Worm (Caenorhabditis elegans) whole organism, L2 larva: ENCODE measurements around the gene Y57E12B.4.
A peak's percentile ranks its signal among the peaks of the same experiment; 100 is the strongest.

Source experiments
- C34F6.9 ChIP-seq: fragments of 150-350 bp; optimal IDR thresholded peaks from 2 replicates; lab custom pipeline; 2014; ENCODE audit warnings: missing biosample characterization, missing genetic modification characterization
- F13H6.1 ChIP-seq: sonication (generic microtip); optimal IDR thresholded peaks from 2 replicates; lab custom pipeline; 2016; ENCODE audit warnings: missing genetic modification characterization, missing compliant biosample characterization
- R02D3.7 ChIP-seq: fragments of 150-350 bp; optimal IDR thresholded peaks from 2 replicates; lab custom pipeline; 2014; ENCODE audit warnings: missing biosample characterization, missing genetic modification characterization
- Y55F3AM.14 ChIP-seq: fragments of 200-800 bp; sonication (Bioruptor generic); optimal IDR thresholded peaks from 2 replicates; lab custom pipeline; 2018; ENCODE audit warnings: mild to moderate bottlenecking, missing genetic modification characterization, missing compliant biosample characterization
- ZK546.5 ChIP-seq: sonication (generic microtip); optimal IDR thresholded peaks from 2 replicates; lab custom pipeline; 2017; ENCODE audit warnings: missing biosample characterization, missing genetic modification characterization
- alr-1 ChIP-seq: fragments of 150-350 bp; optimal IDR thresholded peaks from 2 replicates; lab custom pipeline; 2014; ENCODE audit warnings: missing biosample characterization, missing genetic modification characterization
- aly-2 ChIP-seq: fragments of 150-350 bp; optimal IDR thresholded peaks from 2 replicates; lab custom pipeline; 2014; ENCODE audit warnings: missing biosample characterization, missing genetic modification characterization
- ama-1 ChIP-seq: fragments of 150-350 bp; optimal IDR thresholded peaks from 2 replicates; lab custom pipeline; 2018; ENCODE audit warnings: inconsistent platforms
- blmp-1 ChIP-seq: sonication (generic microtip); optimal IDR thresholded peaks from 2 replicates; lab custom pipeline; 2017; ENCODE audit warnings: missing genetic modification characterization, mild to moderate bottlenecking, missing compliant biosample characterization, antibody characterized with exemption, moderate library complexity; ENCODE audit not compliant: insufficient read depth
- ceh-16 ChIP-seq: fragments of 150-350 bp; optimal IDR thresholded peaks from 2 replicates; lab custom pipeline; 2014; ENCODE audit warnings: missing biosample characterization, missing genetic modification characterization
- ceh-82 ChIP-seq: fragments of 150-350 bp; optimal IDR thresholded peaks from 2 replicates; lab custom pipeline; 2014; ENCODE audit warnings: missing biosample characterization, missing genetic modification characterization
- crh-2 ChIP-seq: sonication (generic microtip); optimal IDR thresholded peaks from 2 replicates; lab custom pipeline; 2017; ENCODE audit warnings: missing biosample characterization, missing genetic modification characterization
- dmd-4 ChIP-seq: sonication (generic microtip); optimal IDR thresholded peaks from 2 replicates; lab custom pipeline; 2017; ENCODE audit warnings: missing biosample characterization, missing genetic modification characterization
- egl-27 ChIP-seq: sonication (generic microtip); optimal IDR thresholded peaks from 3 replicates; lab custom pipeline; 2017; ENCODE audit warnings: missing biosample characterization, missing genetic modification reagents, missing genetic modification characterization
- elt-1 ChIP-seq: fragments of 150-350 bp; optimal IDR thresholded peaks from 2 replicates; lab custom pipeline; 2014; ENCODE audit warnings: missing biosample characterization, missing genetic modification characterization
- elt-3 ChIP-seq: sonication (generic microtip); optimal IDR thresholded peaks from 2 replicates; lab custom pipeline; 2017; ENCODE audit warnings: missing biosample characterization, missing genetic modification characterization
- fos-1 ChIP-seq: fragments of 150-350 bp; optimal IDR thresholded peaks from 2 replicates; lab custom pipeline; 2014; ENCODE audit warnings: missing biosample characterization, missing genetic modification characterization
- gmeb-1 ChIP-seq: fragments of 150-350 bp; optimal IDR thresholded peaks from 2 replicates; lab custom pipeline; 2014; ENCODE audit warnings: missing biosample characterization, missing genetic modification characterization
- lin-11 ChIP-seq: fragments of 150-350 bp; sonication (generic microtip); optimal IDR thresholded peaks from 2 replicates; lab custom pipeline; 2014; ENCODE audit warnings: missing biosample characterization, missing genetic modification characterization, inconsistent platforms, mixed read lengths
- lin-13 ChIP-seq: fragments of 150-350 bp; optimal IDR thresholded peaks from 2 replicates; lab custom pipeline; 2014; ENCODE audit warnings: missing biosample characterization, missing genetic modification reagents, missing genetic modification characterization
- lin-39 ChIP-seq: fragments of 150-350 bp; optimal IDR thresholded peaks from 2 replicates; lab custom pipeline; 2014; ENCODE audit warnings: missing biosample characterization, missing genetic modification reagents, missing genetic modification characterization
- lsy-2 ChIP-seq, 2 experiments: fragments of 150-350 bp in 1 of 2; sonication (generic microtip) in 1 of 2; optimal IDR thresholded peaks; 2 replicates each; lab custom pipeline; 2014 to 2017; ENCODE audit warnings: missing biosample characterization in 2 of 2, missing genetic modification characterization in 2 of 2
- mab-5 ChIP-seq: fragments of 150-350 bp; optimal IDR thresholded peaks from 2 replicates; lab custom pipeline; 2014; ENCODE audit warnings: missing biosample characterization, missing genetic modification characterization
- mbf-1 ChIP-seq: sonication (generic microtip); optimal IDR thresholded peaks from 2 replicates; lab custom pipeline; 2017; ENCODE audit warnings: missing biosample characterization, missing genetic modification characterization
- mdl-1 ChIP-seq, 2 experiments: fragments of 150-350 bp in 1 of 2; sonication (generic microtip) in 1 of 2; optimal IDR thresholded peaks; 2 replicates each; lab custom pipeline; 2017; ENCODE audit warnings: missing biosample characterization in 2 of 2, missing genetic modification characterization in 2 of 2
- nhr-10 ChIP-seq: sonication (generic microtip); optimal IDR thresholded peaks from 2 replicates; lab custom pipeline; 2017; ENCODE audit warnings: missing biosample characterization, missing genetic modification characterization
- nhr-11 ChIP-seq: fragments of 150-350 bp; optimal IDR thresholded peaks from 2 replicates; lab custom pipeline; 2014; ENCODE audit warnings: missing biosample characterization, missing genetic modification characterization
- nhr-12 ChIP-seq: fragments of 150-350 bp; optimal IDR thresholded peaks from 2 replicates; lab custom pipeline; 2014; ENCODE audit warnings: missing biosample characterization, missing genetic modification characterization
- nhr-129 ChIP-seq: fragments of 150-350 bp; optimal IDR thresholded peaks from 2 replicates; lab custom pipeline; 2014; ENCODE audit warnings: missing biosample characterization, missing genetic modification characterization
- nhr-21 ChIP-seq: fragments of 150-350 bp; optimal IDR thresholded peaks from 2 replicates; lab custom pipeline; 2014; ENCODE audit warnings: missing biosample characterization, missing genetic modification characterization
- nhr-23 ChIP-seq: fragments of 150-350 bp; optimal IDR thresholded peaks from 2 replicates; lab custom pipeline; 2014; ENCODE audit warnings: missing biosample characterization, missing genetic modification reagents, missing genetic modification characterization
- nhr-237 ChIP-seq: fragments of 150-350 bp; optimal IDR thresholded peaks from 2 replicates; lab custom pipeline; 2014; ENCODE audit warnings: missing biosample characterization, missing genetic modification characterization
- nhr-25 ChIP-seq: fragments of 150-350 bp; sonication (generic microtip); optimal IDR thresholded peaks from 3 replicates; lab custom pipeline; 2014; ENCODE audit warnings: missing biosample characterization, missing genetic modification characterization
- nhr-6 ChIP-seq: fragments of 150-350 bp; optimal IDR thresholded peaks from 2 replicates; lab custom pipeline; 2014; ENCODE audit warnings: missing biosample characterization, missing genetic modification characterization
- nhr-77 ChIP-seq: fragments of 150-350 bp; optimal IDR thresholded peaks from 2 replicates; lab custom pipeline; 2014; ENCODE audit warnings: missing biosample characterization, missing genetic modification characterization
- peb-1 ChIP-seq: fragments of 150-350 bp; optimal IDR thresholded peaks from 2 replicates; lab custom pipeline; 2014; ENCODE audit warnings: missing biosample characterization, missing genetic modification characterization
- sem-4 ChIP-seq: fragments of 150-350 bp; optimal IDR thresholded peaks from 2 replicates; lab custom pipeline; 2014; ENCODE audit warnings: missing biosample characterization, missing genetic modification reagents, missing genetic modification characterization
- skn-1 ChIP-seq: sonication (generic microtip); optimal IDR thresholded peaks from 2 replicates; lab custom pipeline; 2017; ENCODE audit warnings: missing biosample characterization, missing genetic modification characterization
- sma-3 ChIP-seq: sonication (generic microtip); optimal IDR thresholded peaks from 2 replicates; lab custom pipeline; 2016; ENCODE audit warnings: missing genetic modification reagents, missing genetic modification characterization, missing compliant biosample characterization
- sma-9 ChIP-seq, 2 experiments: fragments of 150-350 bp in 1 of 2; sonication (generic microtip) in 1 of 2; optimal IDR thresholded peaks; 2 replicates each; lab custom pipeline; 2014 to 2016; ENCODE audit warnings: missing genetic modification characterization in 2 of 2, mild to moderate bottlenecking in 1 of 2, missing biosample characterization in 1 of 2, missing compliant biosample characterization in 1 of 2, missing genetic modification reagents in 1 of 2, moderate library complexity in 1 of 2
- snpc-4 ChIP-seq: fragments of 150-350 bp; optimal IDR thresholded peaks from 2 replicates; lab custom pipeline; 2014; ENCODE audit warnings: missing biosample characterization, missing genetic modification characterization
- unc-39 ChIP-seq: fragments of 150-350 bp; optimal IDR thresholded peaks from 2 replicates; lab custom pipeline; 2014; ENCODE audit warnings: missing biosample characterization, missing genetic modification characterization
- unc-55 ChIP-seq: fragments of 150-350 bp; sonication (generic microtip); optimal IDR thresholded peaks from 3 replicates; lab custom pipeline; 2014; ENCODE audit warnings: missing biosample characterization, missing genetic modification reagents, missing genetic modification characterization
- unc-62 ChIP-seq: fragments of 150-350 bp; optimal IDR thresholded peaks from 2 replicates; lab custom pipeline; 2014; ENCODE audit warnings: missing biosample characterization, missing genetic modification reagents, missing genetic modification characterization
- zag-1 ChIP-seq: fragments of 150-350 bp; optimal IDR thresholded peaks from 2 replicates; lab custom pipeline; 2014; ENCODE audit warnings: missing biosample characterization, missing genetic modification characterization
- ztf-1 ChIP-seq: fragments of 200-800 bp; sonication (Bioruptor generic); conservative IDR thresholded peaks from 2 replicates; pipeline ENCODE4 v1.3.6; 2022; ENCODE audit warnings: missing genetic modification characterization, missing compliant biosample characterization
- ztf-11 ChIP-seq: sonication (generic microtip); optimal IDR thresholded peaks from 2 replicates; lab custom pipeline; 2017; ENCODE audit warnings: missing biosample characterization, missing genetic modification characterization
- ztf-4 ChIP-seq: fragments of 150-350 bp; optimal IDR thresholded peaks from 2 replicates; lab custom pipeline; 2014; ENCODE audit warnings: missing biosample characterization, missing genetic modification characterization

Gene Y57E12B.4

ce11 chrV:6947442-6947841 lies at the start of gene Y57E12B.4:
Y57E12B.4 (minus strand) TSS chrV:6947542.
- TF ChIP-seq blmp-1 (tag; lab: Kevin White, UChicago) (no peak), unc-62 (GFP tag; lab: Kevin White, UChicago) (no peak), nhr-25 (tag; lab: Kevin White, UChicago) (no peak), Y55F3AM.14 (GFP tag; lab: Kevin White, UChicago) (no peak), nhr-21 (tag; lab: Kevin White, UChicago) (no peak), sma-3 (GFP tag; lab: Kevin White, UChicago) (no peak), nhr-237 (tag; lab: Kevin White, UChicago) (no peak), ZK546.5 (no peak), ztf-4 (tag; lab: Kevin White, UChicago) (no peak), gmeb-1 (tag; lab: Kevin White, UChicago) (no peak), F13H6.1 (tag; lab: Kevin White, UChicago) (no peak), mdl-1 (tag; optimal IDR thresholded peaks at IDR 0.05; lab: Kevin White, UChicago) (no peak), mab-5 (tag; lab: Kevin White, UChicago) (no peak), ama-1 (lab: Kevin White, UChicago) (no peak), ceh-16 (no peak), aly-2 (no peak)

- TF ChIP-seq sem-4 (tag; lab: Kevin White, UChicago) (peak; percentile 17), lin-11 (tag; lab: Kevin White, UChicago) (no peak), unc-55 (GFP tag; lab: Kevin White, UChicago) (no peak), nhr-129 (tag; lab: Kevin White, UChicago) (peak; percentile 76), mdl-1 (tag; optimal IDR thresholded peaks at IDR 0.05; lab: Kevin White, UChicago) (no peak), egl-27 (peak; percentile 42), unc-39 (no peak), dmd-4 (no peak), unc-62 (GFP tag; lab: Kevin White, UChicago) (no peak), nhr-12 (tag; lab: Kevin White, UChicago) (no peak), ceh-82 (tag; lab: Kevin White, UChicago) (no peak), ama-1 (lab: Kevin White, UChicago) (no peak), snpc-4 (tag; lab: Kevin White, UChicago) (no peak), nhr-11 (no peak), sma-3 (GFP tag; lab: Kevin White, UChicago) (peak; percentile 65), mbf-1 (tag; lab: Kevin White, UChicago) (no peak), lsy-2 (tag; optimal IDR thresholded peaks at IDR 0.05; lab: Kevin White, UChicago) (peak in 1 of 2 experiments; percentile 36), elt-1 (no peak), ZK546.5 (no peak), gmeb-1 (tag; lab: Kevin White, UChicago) (peak; percentile 12), Y55F3AM.14 (GFP tag; lab: Kevin White, UChicago) (no peak), skn-1 (tag; lab: Kevin White, UChicago) (peak; percentile 47), ceh-16 (no peak), mab-5 (tag; lab: Kevin White, UChicago) (no peak), crh-2 (tag; lab: Kevin White, UChicago) (peak; percentile 86), alr-1 (no peak), elt-3 (tag; lab: Kevin White, UChicago) (no peak), nhr-25 (tag; lab: Kevin White, UChicago) (peak; percentile 46), nhr-21 (tag; lab: Kevin White, UChicago) (peak; percentile 84), R02D3.7 (tag; lab: Kevin White, UChicago) (no peak), aly-2 (no peak), C34F6.9 (tag; lab: Kevin White, UChicago) (no peak), zag-1 (tag; lab: Kevin White, UChicago) (no peak), sma-9 (GFP tag; optimal IDR thresholded peaks at IDR 0.05; lab: Kevin White, UChicago) (peak; percentile 96), sma-9 (tag; optimal IDR thresholded peaks at IDR 0.05; lab: Kevin White, UChicago) (no peak), peb-1 (tag; lab: Kevin White, UChicago) (no peak), ztf-11 (tag; lab: Kevin White, UChicago) (no peak), nhr-6 (tag; lab: Kevin White, UChicago) (peak; percentile 37), ztf-1 (GFP tag; lab: Robert Waterston, UW) (no peak), nhr-23 (tag; lab: Kevin White, UChicago) (no peak), ztf-4 (tag; lab: Kevin White, UChicago) (no peak), nhr-10 (tag; lab: Kevin White, UChicago) (no peak), nhr-237 (tag; lab: Kevin White, UChicago) (no peak), lin-13 (no peak), blmp-1 (tag; lab: Kevin White, UChicago) (peak; percentile 93), F13H6.1 (tag; lab: Kevin White, UChicago) (peak; percentile 63), lin-39 (tag; lab: Kevin White, UChicago) (no peak), fos-1 (tag; lab: Kevin White, UChicago) (peak; percentile 60), nhr-77 (tag; lab: Kevin White, UChicago) (no peak)
Measured at ce11 chrV:6993999-6994398, 46.7 kb upstream of the Y57E12B.4 start.
